Worm (Caenorhabditis elegans) whole organism, midembryonic: ENCODE measurements around the gene erp-44.2.

Source experiments
- T22C8.4 ChIP-seq: fragments of 200-800 bp; sonication (Bioruptor generic); IDR thresholded peaks from 2 replicates; pipeline ENCODE4 v1.3.6; 2022; ENCODE audit warnings: missing genetic modification characterization, missing compliant biosample characterization
- cog-1 ChIP-seq: sonication (generic microtip); optimal IDR thresholded peaks from 2 replicates; lab custom pipeline; 2016; ENCODE audit warnings: missing genetic modification characterization, missing compliant biosample characterization
- flt-1 ChIP-seq: fragments of 200-800 bp; sonication (Bioruptor generic); IDR thresholded peaks from 2 replicates; pipeline ENCODE4 v1.3.6; 2022; ENCODE audit warnings: missing genetic modification characterization, missing compliant biosample characterization
- klf-2 ChIP-seq: fragments of 200-800 bp; sonication (Bioruptor generic); conservative IDR thresholded peaks from 2 replicates; pipeline ENCODE4 v1.3.6; 2022; ENCODE audit warnings: missing genetic modification reagents, missing genetic modification characterization, missing compliant biosample characterization
- med-1 ChIP-seq: sonication (generic microtip); optimal IDR thresholded peaks from 2 replicates; lab custom pipeline; 2017; ENCODE audit warnings: missing genetic modification characterization, mild to moderate bottlenecking, missing compliant biosample characterization, antibody characterized with exemption, missing genetic modification reagents; ENCODE audit not compliant: insufficient read depth
- ref-1 ChIP-seq: fragments of 200-800 bp; sonication (Bioruptor generic); conservative IDR thresholded peaks from 2 replicates; pipeline ENCODE4 v1.3.6; 2022; ENCODE audit warnings: missing genetic modification reagents, missing genetic modification characterization, missing compliant biosample characterization
- tab-1 ChIP-seq: fragments of 200-800 bp; sonication (Bioruptor generic); IDR thresholded peaks from 2 replicates; pipeline ENCODE4 v1.3.6; 2022; ENCODE audit warnings: missing genetic modification characterization, missing compliant biosample characterization
- ztf-23 ChIP-seq: fragments of 200-800 bp; sonication (Bioruptor generic); IDR thresholded peaks from 2 replicates; pipeline ENCODE4 v1.3.6; 2022; ENCODE audit warnings: missing genetic modification reagents, missing genetic modification characterization, missing compliant biosample characterization
- ztf-29 ChIP-seq: fragments of 200-800 bp; sonication (Bioruptor generic); IDR thresholded peaks from 2 replicates; pipeline ENCODE4 v1.3.6; 2022; ENCODE audit warnings: missing genetic modification reagents, missing genetic modification characterization, missing compliant biosample characterization

The erp-44.2 gene

ce11 chrIV:7834625-7835228, at the start of gene erp-44.2:
erp-44.2 (minus strand) TSS chrIV:7834675.
- no peak for TF ChIP-seq ref-1 (GFP tag; lab: Robert Waterston, UW)
- no peak for TF ChIP-seq flt-1
- TF ChIP-seq med-1 (GFP tag; lab: Kevin White, UChicago): no peak
- TF ChIP-seq cog-1: no peak
- TF ChIP-seq tab-1: no peak

ce11 chrIV:7881726-7882125, 47.3 kb upstream of the erp-44.2 start, which contains the start of gene atic-1:
atic-1 (plus strand) TSS chrIV:7882026.
- TF ChIP-seq klf-2 (no peak), ztf-23 (no peak)

ce11 chrIV:7881166-7881565, 46.7 kb upstream of the erp-44.2 start:
- no peak for TF ChIP-seq ztf-29 (GFP tag; lab: Robert Waterston, UW)
- no peak for TF ChIP-seq cog-1
- no peak for TF ChIP-seq flt-1
- no peak for TF ChIP-seq ztf-23
- TF ChIP-seq ref-1 (GFP tag; lab: Robert Waterston, UW): no peak
- TF ChIP-seq med-1 (GFP tag; lab: Kevin White, UChicago): no peak
- TF ChIP-seq klf-2: no peak
- TF ChIP-seq T22C8.4 (GFP tag; lab: Robert Waterston, UW): no peak
- TF ChIP-seq tab-1: no peak

- no peak for TF ChIP-seq ref-1 (GFP tag; lab: Robert Waterston, UW)
- TF ChIP-seq med-1 (GFP tag; lab: Kevin White, UChicago): no peak
- no peak for TF ChIP-seq tab-1
- TF ChIP-seq cog-1: no peak
- no peak for TF ChIP-seq ztf-23
- no peak for TF ChIP-seq ztf-29 (GFP tag; lab: Robert Waterston, UW)
- no peak for TF ChIP-seq T22C8.4 (GFP tag; lab: Robert Waterston, UW)
- TF ChIP-seq klf-2: no peak
- no peak for TF ChIP-seq flt-1
Observed at ce11 chrIV:7879017-7879416, 44.5 kb upstream of the erp-44.2 start, which contains the start of gene srt-73. srt-73 (plus strand) TSS chrIV:7879317.

- TF ChIP-seq tab-1 (no peak), T22C8.4 (GFP tag; lab: Robert Waterston, UW) (no peak), ztf-23 (no peak), med-1 (GFP tag; lab: Kevin White, UChicago) (no peak), flt-1 (no peak), ref-1 (GFP tag; lab: Robert Waterston, UW) (no peak), cog-1 (no peak), klf-2 (no peak), ztf-29 (GFP tag; lab: Robert Waterston, UW) (no peak)
Observed at ce11 chrIV:7877781-7878180, 43.3 kb upstream of the erp-44.2 start, which contains the start of gene kin-26. kin-26 (minus strand) TSS chrIV:7877881.

ce11 chrIV:7877255-7877654, 42.8 kb upstream of the erp-44.2 start:
- TF ChIP-seq flt-1: no peak
- TF ChIP-seq med-1 (GFP tag; lab: Kevin White, UChicago): no peak
- no peak for TF ChIP-seq cog-1
- TF ChIP-seq ztf-29 (GFP tag; lab: Robert Waterston, UW): no peak
- TF ChIP-seq T22C8.4 (GFP tag; lab: Robert Waterston, UW): no peak
- no peak for TF ChIP-seq ref-1 (GFP tag; lab: Robert Waterston, UW)
- TF ChIP-seq ztf-23: no peak
- TF ChIP-seq tab-1: no peak
- no peak for TF ChIP-seq klf-2

ce11 chrIV:7870451-7870850, 36.0 kb upstream of the erp-44.2 start, which contains the start of gene T06C10.3:
T06C10.3 (plus strand) TSS chrIV:7870751.
- TF ChIP-seq ref-1 (GFP tag; lab: Robert Waterston, UW) (no peak), med-1 (GFP tag; lab: Kevin White, UChicago) (no peak), flt-1 (no peak), T22C8.4 (GFP tag; lab: Robert Waterston, UW) (no peak), klf-2 (no peak), ztf-29 (GFP tag; lab: Robert Waterston, UW) (no peak), tab-1 (no peak), cog-1 (no peak), ztf-23 (no peak)

ce11 chrIV:7868607-7869006, 34.1 kb upstream of the erp-44.2 start, which contains the start of gene flp-10:
flp-10 (plus strand) TSS chrIV:7868907.
- no peak for TF ChIP-seq cog-1
- TF ChIP-seq ztf-29 (GFP tag; lab: Robert Waterston, UW): no peak
- TF ChIP-seq med-1 (GFP tag; lab: Kevin White, UChicago): no peak
- no peak for TF ChIP-seq klf-2
- TF ChIP-seq tab-1: no peak
- no peak for TF ChIP-seq ref-1 (GFP tag; lab: Robert Waterston, UW)
- TF ChIP-seq flt-1: no peak

- TF ChIP-seq ztf-23 (no peak), flt-1 (no peak), tab-1 (no peak), med-1 (GFP tag; lab: Kevin White, UChicago) (no peak), T22C8.4 (GFP tag; lab: Robert Waterston, UW) (no peak), ztf-29 (GFP tag; lab: Robert Waterston, UW) (no peak), ref-1 (GFP tag; lab: Robert Waterston, UW) (no peak), klf-2 (no peak), cog-1 (no peak)
Observed at ce11 chrIV:7851291-7851690, 16.8 kb upstream of the erp-44.2 start.

- TF ChIP-seq flt-1 (no peak), tab-1 (no peak), med-1 (GFP tag; lab: Kevin White, UChicago) (no peak), klf-2 (no peak), ztf-23 (no peak), ztf-29 (GFP tag; lab: Robert Waterston, UW) (no peak), T22C8.4 (GFP tag; lab: Robert Waterston, UW) (no peak), ref-1 (GFP tag; lab: Robert Waterston, UW) (no peak), cog-1 (no peak)
Observed at ce11 chrIV:7850329-7850728, 15.9 kb upstream of the erp-44.2 start.
